Worm (Caenorhabditis elegans): Measurements from ENCODE around the gene D1054.9.

The D1054.9 gene

DNA sequence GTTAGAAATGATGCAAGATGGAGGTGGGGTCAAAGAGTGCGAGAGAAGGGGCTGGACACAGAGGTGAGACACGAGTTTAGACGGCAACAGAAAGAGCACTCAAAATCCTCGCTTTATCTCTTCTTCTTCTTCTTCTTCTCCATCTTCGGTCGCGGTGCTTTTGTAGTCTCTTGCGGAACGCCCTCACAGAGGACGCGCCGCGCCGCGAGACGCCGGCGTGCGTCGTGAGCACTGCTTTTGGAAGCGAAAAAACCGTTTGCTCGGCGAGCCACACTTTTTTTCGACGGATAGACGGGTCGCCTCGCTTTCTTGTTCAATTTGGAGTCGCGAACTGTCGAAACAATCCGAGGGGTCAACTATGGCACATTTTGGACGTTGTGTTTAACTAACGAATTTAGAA is at the start of gene D1054.9:
TSS of gene D1054.9 (minus strand) at position 137 of the 400 bp plus-strand sequence.
- TF ChIP-seq nhr-12 (tag; optimal IDR thresholded peaks at IDR 0.05) = no peak
- no peak for TF ChIP-seq nhr-77 (tag; optimal IDR thresholded peaks at IDR 0.05)
- no peak for TF ChIP-seq ceh-9 (tag; optimal IDR thresholded peaks at IDR 0.05)

DNA sequence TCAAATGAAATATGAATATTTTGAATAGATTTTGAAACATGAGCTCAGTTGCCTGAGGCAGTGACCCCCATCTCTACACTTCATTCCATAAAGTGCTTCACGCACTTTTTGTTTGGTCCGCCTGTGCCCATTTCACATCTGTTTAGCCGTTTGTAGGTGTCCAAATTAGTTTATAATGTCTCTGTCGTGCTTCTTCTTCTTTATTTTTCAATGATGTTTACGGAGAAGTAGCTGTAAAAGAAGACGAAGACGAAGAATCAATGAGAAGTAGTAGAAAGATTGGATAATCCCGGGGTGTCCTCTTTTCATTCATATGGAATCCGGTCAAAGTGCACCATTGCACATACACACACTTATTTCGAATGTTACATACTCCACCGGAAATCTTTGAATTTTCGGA is 48.5 kb upstream of the D1054.9 start:
- no peak for TF ChIP-seq ceh-82 (tag; optimal IDR thresholded peaks at IDR 0.05)
- TF ChIP-seq ceh-9 (tag; optimal IDR thresholded peaks at IDR 0.05) = no peak
- TF ChIP-seq nhr-77 (tag; optimal IDR thresholded peaks at IDR 0.05) = no peak
- TF ChIP-seq unc-62 (GFP tag; optimal IDR thresholded peaks at IDR 0.05) = no peak
- TF ChIP-seq nhr-11 (tag; optimal IDR thresholded peaks at IDR 0.05) = no peak
- no peak for TF ChIP-seq ceh-28 (tag; optimal IDR thresholded peaks at IDR 0.05)
- TF ChIP-seq fos-1 (tag; optimal IDR thresholded peaks at IDR 0.05) = no peak
- no peak for TF ChIP-seq egl-27 (tag; optimal IDR thresholded peaks at IDR 0.05)
- TF ChIP-seq ceh-16 (tag; optimal IDR thresholded peaks at IDR 0.05) = no peak
- TF ChIP-seq ztf-4 (tag; optimal IDR thresholded peaks at IDR 0.05) = no peak
- TF ChIP-seq egl-5 (tag; optimal IDR thresholded peaks at IDR 0.05) = no peak
- no peak for TF ChIP-seq pqm-1 (tag; optimal IDR thresholded peaks at IDR 0.05)
- TF ChIP-seq mdl-1 (tag; optimal IDR thresholded peaks at IDR 0.05) = no peak
- no peak for TF ChIP-seq ZK546.5 (tag; optimal IDR thresholded peaks at IDR 0.05)
- no peak for TF ChIP-seq zag-1 (tag; optimal IDR thresholded peaks at IDR 0.05)
- no peak for TF ChIP-seq lsy-12 (tag; optimal IDR thresholded peaks at IDR 0.05)
- no peak for TF ChIP-seq lin-15B (tag; optimal IDR thresholded peaks at IDR 0.05)
- no peak for TF ChIP-seq nhr-76 (tag; optimal IDR thresholded peaks at IDR 0.05)
- no peak for TF ChIP-seq nhr-25 (tag; optimal IDR thresholded peaks at IDR 0.05)
- TF ChIP-seq jun-1 (tag; optimal IDR thresholded peaks at IDR 0.05) = no peak

DNA sequence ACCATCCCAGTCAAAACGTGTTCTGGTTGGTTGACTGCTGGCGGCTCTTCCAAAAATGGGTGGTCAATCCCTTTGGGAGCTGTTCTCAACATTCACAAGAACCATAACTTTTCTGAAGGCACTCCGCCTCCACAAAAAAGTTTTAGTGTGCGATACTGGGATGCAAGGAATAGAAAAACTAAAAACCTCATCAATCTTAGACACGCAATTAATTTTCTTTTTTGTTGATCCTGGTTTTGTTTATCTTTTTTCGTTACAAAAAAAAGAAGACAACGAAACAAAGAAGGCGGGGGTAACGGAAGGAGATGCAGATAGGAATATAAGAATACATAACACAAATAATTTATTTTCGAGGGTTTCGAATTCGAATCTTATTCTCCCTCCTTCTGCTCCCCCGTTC is 47.3 kb upstream of the D1054.9 start:
- TF ChIP-seq lin-39 (tag; optimal IDR thresholded peaks at IDR 0.05) (peak; percentile 39), ZK546.5 (tag; optimal IDR thresholded peaks at IDR 0.05) (no peak)

DNA sequence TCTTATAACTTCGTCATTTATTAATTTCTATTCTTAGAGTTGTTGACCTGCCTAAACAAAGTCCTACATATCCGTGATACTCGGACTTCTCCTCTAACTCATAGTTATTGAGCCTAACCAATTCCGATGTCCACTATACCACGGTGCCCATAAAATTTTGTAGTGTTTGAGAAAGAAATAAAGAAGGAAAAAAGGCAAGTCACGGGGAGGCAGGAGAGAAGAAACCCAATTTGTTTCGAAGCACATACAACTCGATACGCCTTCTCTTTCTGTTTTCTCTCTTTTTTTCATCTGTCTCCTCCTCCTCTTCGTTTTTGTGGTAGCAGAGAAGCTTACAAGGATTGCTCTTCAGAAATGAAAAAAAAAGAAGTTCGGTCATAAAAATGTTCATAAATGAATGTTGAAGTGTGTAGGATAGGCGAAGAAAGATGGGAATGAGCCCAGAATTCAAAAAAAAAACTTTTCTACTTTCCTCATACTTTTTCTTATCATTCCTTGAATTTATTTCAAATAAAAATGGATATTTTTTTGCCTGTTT is 43.9 kb upstream of the D1054.9 start:
- TF ChIP-seq egl-5 (tag; optimal IDR thresholded peaks at IDR 0.05) (peak; percentile 53), fkh-10 (GFP tag; optimal IDR thresholded peaks at IDR 0.05) (no peak), nfya-1 (tag; optimal IDR thresholded peaks at IDR 0.05; ENCODE audit: insufficient read depth) (peak; percentile 11)

DNA sequence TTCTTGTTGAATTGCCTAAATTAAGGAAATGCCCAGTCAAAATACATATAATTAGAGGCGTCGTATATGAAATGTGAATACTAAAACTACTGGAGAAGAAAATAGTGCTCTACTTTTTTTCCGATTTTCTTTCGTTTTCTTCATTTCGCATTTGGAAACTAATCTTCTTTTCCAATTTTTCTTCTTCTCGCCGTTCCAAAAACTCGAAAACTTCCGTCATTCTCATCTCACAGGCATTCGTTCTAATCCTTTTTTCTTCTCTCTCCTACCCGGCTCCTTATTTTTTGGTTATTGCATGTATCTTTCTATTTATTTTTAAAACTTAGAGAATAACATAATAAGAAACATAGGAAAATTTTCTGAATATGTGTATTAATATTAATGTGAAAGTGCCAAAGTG is 42.0 kb upstream of the D1054.9 start:
- TF ChIP-seq ceh-28 (tag; optimal IDR thresholded peaks at IDR 0.05) = no peak
- no peak for TF ChIP-seq nhr-28 (tag; optimal IDR thresholded peaks at IDR 0.05)
- TF ChIP-seq lsy-12 (tag; optimal IDR thresholded peaks at IDR 0.05) = no peak
- TF ChIP-seq snpc-4 (tag; optimal IDR thresholded peaks at IDR 0.05) = no peak
- no peak for TF ChIP-seq aly-2 (tag; optimal IDR thresholded peaks at IDR 0.05)
- no peak for TF ChIP-seq elt-2 (tag; optimal IDR thresholded peaks at IDR 0.05)
- no peak for TF ChIP-seq ztf-11 (tag; optimal IDR thresholded peaks at IDR 0.05)

DNA sequence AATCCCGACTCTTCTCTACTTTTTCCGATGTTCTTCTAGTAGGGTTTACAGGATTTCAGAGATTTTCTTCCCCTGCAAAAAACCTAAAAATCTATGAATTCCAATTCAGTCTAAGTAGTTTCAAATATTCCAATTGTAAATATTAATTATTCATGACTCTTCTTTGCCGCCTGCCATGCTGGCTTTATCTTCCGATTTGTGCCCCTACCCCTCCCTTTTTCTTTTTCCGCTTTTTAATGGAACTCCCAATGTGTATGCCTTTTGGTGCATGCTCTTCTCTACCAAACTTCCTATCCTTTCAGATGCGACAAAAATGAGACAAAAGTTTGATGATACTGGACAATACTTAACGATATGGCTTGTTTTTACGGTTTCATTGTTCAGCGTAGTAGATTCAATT is 33.9 kb upstream of the D1054.9 start, which contains the start of gene nrx-1:
TSS of gene nrx-1 (plus strand) at position 301 of the 400 bp plus-strand sequence.
- TF ChIP-seq unc-39 (tag; optimal IDR thresholded peaks at IDR 0.05) (no peak), sea-2 (GFP tag; optimal IDR thresholded peaks at IDR 0.05) (no peak), nhr-237 (tag; optimal IDR thresholded peaks at IDR 0.05) (no peak), nhr-11 (tag; optimal IDR thresholded peaks at IDR 0.05) (no peak), jun-1 (tag; optimal IDR thresholded peaks at IDR 0.05) (no peak), lin-39 (tag; optimal IDR thresholded peaks at IDR 0.05) (no peak), nhr-43 (tag; optimal IDR thresholded peaks at IDR 0.05; ENCODE audit: poor library complexity, severe bottlenecking) (no peak), fkh-10 (GFP tag; optimal IDR thresholded peaks at IDR 0.05) (no peak), tbx-2 (tag; optimal IDR thresholded peaks at IDR 0.05) (no peak), nhr-28 (tag; optimal IDR thresholded peaks at IDR 0.05) (no peak), ceh-16 (tag; optimal IDR thresholded peaks at IDR 0.05) (no peak), ZK546.5 (tag; optimal IDR thresholded peaks at IDR 0.05) (no peak), ztf-4 (tag; optimal IDR thresholded peaks at IDR 0.05) (no peak), lsy-12 (tag; optimal IDR thresholded peaks at IDR 0.05) (no peak), nhr-25 (tag; optimal IDR thresholded peaks at IDR 0.05) (no peak), fkh-2 (tag; optimal IDR thresholded peaks at IDR 0.05) (no peak), ceh-28 (tag; optimal IDR thresholded peaks at IDR 0.05) (no peak)
